Worm (Caenorhabditis elegans): ENCODE measurements around the gene ZK697.14.

DNA sequence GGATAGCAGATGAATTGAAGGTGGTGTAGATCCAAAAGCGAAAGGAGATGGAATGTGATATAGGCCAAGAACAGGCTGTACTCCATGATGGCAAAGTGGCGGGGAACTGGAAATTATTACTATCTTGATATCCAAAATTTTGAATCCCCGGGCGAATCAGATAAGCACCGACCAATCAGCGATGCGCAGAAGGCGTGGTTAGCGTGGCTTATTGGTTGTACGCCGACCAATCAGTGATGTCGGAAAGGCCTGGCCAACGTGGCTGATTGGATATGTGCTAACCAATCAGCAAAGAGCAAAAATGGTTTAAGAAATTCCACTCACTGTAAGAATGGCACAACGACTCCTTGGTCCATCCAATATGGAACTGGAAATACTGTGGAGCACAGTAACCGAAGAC is 24.5 kb upstream of the ZK697.14 start:
- TF ChIP-seq ama-1 (optimal IDR thresholded peaks at IDR 0.05) (no peak), ceh-13 (GFP tag; optimal IDR thresholded peaks at IDR 0.05) (no peak)

Measured in whole organism, early embryonic.